Worm (Caenorhabditis elegans) whole organism, L1 larva: ENCODE results near the gene txdc-12.2.

Experiments
- C04F5.9 ChIP-seq: sonication (generic microtip); optimal IDR thresholded peaks from 2 replicates; lab custom pipeline; 2016; ENCODE audit warnings: missing genetic modification characterization, missing compliant biosample characterization
- C16A3.4 ChIP-seq: fragments of 150-350 bp; optimal IDR thresholded peaks from 2 replicates; lab custom pipeline; 2014; ENCODE audit warnings: missing biosample characterization, missing genetic modification characterization
- ceh-63 ChIP-seq: fragments of 200-800 bp; sonication (Bioruptor generic); optimal IDR thresholded peaks from 2 replicates; lab custom pipeline; 2018; ENCODE audit warnings: mild to moderate bottlenecking, missing genetic modification characterization, missing compliant biosample characterization
- ceh-8 ChIP-seq: fragments of 200-800 bp; sonication (Bioruptor generic); optimal IDR thresholded peaks from 2 replicates; lab custom pipeline; 2018; ENCODE audit warnings: mild to moderate bottlenecking, missing genetic modification characterization, moderate library complexity, missing compliant biosample characterization
- ceh-88 ChIP-seq: fragments of 200-800 bp; sonication (Bioruptor generic); IDR thresholded peaks from 2 replicates; pipeline ENCODE4 v1.3.6; 2022; ENCODE audit warnings: missing genetic modification characterization, missing compliant biosample characterization
- dpl-1 ChIP-seq, 3 experiments: fragments of 150-350 bp in 2 of 3; sonication (generic microtip) in 1 of 3; optimal IDR thresholded peaks; 2 replicates each; lab custom pipeline; 2014 to 2017; ENCODE audit warnings: missing biosample characterization in 3 of 3, missing genetic modification characterization in 3 of 3, missing genetic modification reagents in 3 of 3
- dsc-1 ChIP-seq: sonication (generic microtip); optimal IDR thresholded peaks from 2 replicates; lab custom pipeline; 2016; ENCODE audit warnings: mild to moderate bottlenecking, missing genetic modification characterization, missing compliant biosample characterization
- efl-1 ChIP-seq, 4 experiments: fragments of 150-350 bp; optimal IDR thresholded peaks in 3 of 4; peaks in 1 of 4; 1 replicate in 1 of 4; 2 replicates in 3 of 4; lab custom pipeline; 2014; ENCODE audit warnings: missing biosample characterization in 2 of 4, missing genetic modification characterization in 2 of 4, missing genetic modification reagents in 2 of 4
- egl-13 ChIP-seq: sonication (generic microtip); optimal IDR thresholded peaks from 2 replicates; lab custom pipeline; 2016; ENCODE audit warnings: missing genotype, missing genetic modification reagents, missing genetic modification characterization, missing compliant biosample characterization
- elt-3 ChIP-seq, 6 experiments: fragments of 150-350 bp in 1 of 6; sonication (generic microtip); optimal IDR thresholded peaks; 2 replicates each; lab custom pipeline; 2017 to 2018; ENCODE audit warnings: missing biosample characterization in 6 of 6, missing genetic modification characterization in 6 of 6, inconsistent platforms in 1 of 6
- ets-5 ChIP-seq: fragments of 200-800 bp; sonication (Bioruptor generic); IDR thresholded peaks from 2 replicates; pipeline ENCODE4 v1.3.6; 2022; ENCODE audit warnings: missing genetic modification characterization, missing compliant biosample characterization
- fkh-4 ChIP-seq: sonication (generic microtip); optimal IDR thresholded peaks from 2 replicates; lab custom pipeline; 2016; ENCODE audit warnings: missing compliant biosample characterization, missing genetic modification characterization, borderline replicate concordance
- irx-1 ChIP-seq: sonication (generic microtip); optimal IDR thresholded peaks from 2 replicates; lab custom pipeline; 2016; ENCODE audit warnings: missing genetic modification characterization, missing compliant biosample characterization
- isw-1 ChIP-seq: fragments of 200-800 bp; sonication (Bioruptor generic); IDR thresholded peaks from 2 replicates; pipeline ENCODE4 v1.3.6; 2022; ENCODE audit warnings: missing genetic modification characterization, missing compliant biosample characterization
- jun-1 ChIP-seq: fragments of 150-350 bp; optimal IDR thresholded peaks from 2 replicates; lab custom pipeline; 2014; ENCODE audit warnings: missing biosample characterization, missing genetic modification reagents, missing genetic modification characterization
- lin-14 ChIP-seq: fragments of 200-800 bp; sonication (Bioruptor generic); optimal IDR thresholded peaks from 2 replicates; lab custom pipeline; 2018; ENCODE audit warnings: mild to moderate bottlenecking, missing genetic modification characterization, moderate library complexity, missing compliant biosample characterization
- lin-15B ChIP-seq: fragments of 150-350 bp; sonication (generic microtip); optimal IDR thresholded peaks from 3 replicates; lab custom pipeline; 2014; ENCODE audit warnings: missing biosample characterization, missing genetic modification characterization
- lin-35 ChIP-seq, 2 experiments: fragments of 150-350 bp; optimal IDR thresholded peaks; 2 replicates each; lab custom pipeline; 2014; ENCODE audit warnings: missing biosample characterization in 2 of 2, missing genetic modification characterization in 2 of 2, missing genetic modification reagents in 2 of 2
- mep-1 ChIP-seq: fragments of 150-350 bp; optimal IDR thresholded peaks from 2 replicates; lab custom pipeline; 2014; ENCODE audit warnings: missing biosample characterization, missing genetic modification characterization
- nhr-11 ChIP-seq: fragments of 150-350 bp; optimal IDR thresholded peaks from 2 replicates; lab custom pipeline; 2014; ENCODE audit warnings: missing biosample characterization, missing genetic modification characterization
- nhr-19 ChIP-seq: fragments of 200-800 bp; sonication (Bioruptor generic); conservative IDR thresholded peaks from 2 replicates; pipeline ENCODE4 v1.3.6; 2022; ENCODE audit warnings: missing genetic modification characterization, missing compliant biosample characterization
- nhr-20 ChIP-seq: sonication (generic microtip); optimal IDR thresholded peaks from 2 replicates; lab custom pipeline; 2016; ENCODE audit warnings: mild to moderate bottlenecking, missing genetic modification characterization, missing compliant biosample characterization
- nhr-28 ChIP-seq: fragments of 150-350 bp; optimal IDR thresholded peaks from 2 replicates; lab custom pipeline; 2014; ENCODE audit warnings: missing biosample characterization, missing genetic modification characterization
- nhr-47 ChIP-seq: sonication (generic microtip); optimal IDR thresholded peaks from 2 replicates; lab custom pipeline; 2016; ENCODE audit warnings: mild to moderate bottlenecking, missing genetic modification characterization, moderate library complexity, missing compliant biosample characterization
- nhr-71 ChIP-seq: sonication (generic microtip); optimal IDR thresholded peaks from 2 replicates; lab custom pipeline; 2016; ENCODE audit warnings: mild to moderate bottlenecking, missing genetic modification characterization, moderate library complexity, missing compliant biosample characterization
- nhr-77 ChIP-seq: fragments of 150-350 bp; optimal IDR thresholded peaks from 2 replicates; lab custom pipeline; 2014; ENCODE audit warnings: missing biosample characterization, missing genetic modification characterization
- nhr-85 ChIP-seq: sonication (generic microtip); peaks from one replicate; lab custom pipeline; 2016; ENCODE audit warnings: missing genetic modification characterization, inconsistent platforms, missing compliant biosample characterization
- nhr-90 ChIP-seq: sonication (generic microtip); optimal IDR thresholded peaks from 2 replicates; lab custom pipeline; 2016; ENCODE audit warnings: mild to moderate bottlenecking, missing genetic modification characterization, missing compliant biosample characterization; ENCODE audit not compliant: poor library complexity
- snpc-4 ChIP-seq: fragments of 150-350 bp; optimal IDR thresholded peaks from 2 replicates; lab custom pipeline; 2014; ENCODE audit warnings: missing biosample characterization, missing genetic modification characterization
- snu-23 ChIP-seq: sonication (generic microtip); optimal IDR thresholded peaks from 2 replicates; lab custom pipeline; 2016; ENCODE audit warnings: missing genetic modification characterization, missing compliant biosample characterization
- sox-4 ChIP-seq: sonication (generic microtip); optimal IDR thresholded peaks from 2 replicates; lab custom pipeline; 2016; ENCODE audit warnings: missing genetic modification characterization, missing compliant biosample characterization
- sptf-1 ChIP-seq: fragments of 150-350 bp; optimal IDR thresholded peaks from 2 replicates; lab custom pipeline; 2014; ENCODE audit warnings: missing biosample characterization, missing genetic modification characterization
- sup-37 ChIP-seq: fragments of 200-800 bp; sonication (Bioruptor generic); optimal IDR thresholded peaks from 2 replicates; lab custom pipeline; 2018; ENCODE audit warnings: mild to moderate bottlenecking, missing genetic modification characterization, missing compliant biosample characterization
- tbx-2 ChIP-seq: sonication (generic microtip); optimal IDR thresholded peaks from 2 replicates; lab custom pipeline; 2016; ENCODE audit warnings: missing genetic modification characterization, missing compliant biosample characterization
- unc-130 ChIP-seq: fragments of 150-350 bp; optimal IDR thresholded peaks from 2 replicates; lab custom pipeline; 2017; ENCODE audit warnings: missing biosample characterization, missing genetic modification characterization, inconsistent platforms
- unc-86 ChIP-seq: sonication (generic microtip); optimal IDR thresholded peaks from 2 replicates; lab custom pipeline; 2016; ENCODE audit warnings: missing genetic modification characterization, missing compliant biosample characterization
- xbp-1 ChIP-seq: sonication (generic microtip); optimal IDR thresholded peaks from 2 replicates; lab custom pipeline; 2016; ENCODE audit warnings: missing genetic modification characterization, missing compliant biosample characterization
- zag-1 ChIP-seq: fragments of 150-350 bp; optimal IDR thresholded peaks from 2 replicates; lab custom pipeline; 2014; ENCODE audit warnings: missing biosample characterization, missing genetic modification characterization
- zip-4 ChIP-seq: fragments of 200-800 bp; sonication (Bioruptor generic); optimal IDR thresholded peaks from 2 replicates; lab custom pipeline; 2018; ENCODE audit warnings: mild to moderate bottlenecking, missing genetic modification characterization, moderate library complexity, missing compliant biosample characterization
- ztf-4 ChIP-seq: fragments of 150-350 bp; optimal IDR thresholded peaks from 2 replicates; lab custom pipeline; 2014; ENCODE audit warnings: missing biosample characterization, missing genetic modification characterization

The txdc-12.2 gene

DNA sequence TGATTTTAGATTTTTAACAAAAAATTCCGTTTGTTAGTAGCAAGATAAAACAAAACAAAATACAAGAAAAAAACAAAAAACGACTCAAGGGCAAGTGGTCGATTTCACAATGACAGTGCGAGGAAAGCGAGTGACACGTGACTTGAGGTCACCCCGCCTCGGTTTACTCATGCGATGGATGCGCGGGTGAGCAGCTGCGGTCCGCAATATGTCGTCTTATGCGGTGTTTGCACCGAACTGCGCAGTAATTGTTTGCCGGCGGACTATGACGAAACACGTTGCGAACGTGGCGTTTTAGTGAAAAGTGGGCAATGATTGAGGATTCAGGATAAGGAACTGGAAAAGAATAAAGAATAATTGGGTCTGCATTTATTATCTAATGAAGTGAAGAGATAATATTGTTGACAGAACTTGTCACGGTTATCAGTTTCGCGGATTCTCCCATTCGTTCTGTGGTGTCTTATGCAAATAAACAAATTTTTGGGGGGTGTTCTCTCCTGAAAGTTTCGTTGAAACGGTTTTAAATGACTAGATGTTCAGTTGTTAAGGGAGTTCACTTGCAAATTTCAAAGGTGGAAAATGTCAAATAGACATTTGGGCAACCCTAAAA lies 2.8 kb upstream of the txdc-12.2 start (continued):
- no peak for TF ChIP-seq sptf-1 (tag; lab: Kevin White, UChicago)
- TF ChIP-seq unc-130 (tag; lab: Kevin White, UChicago), result peak; percentile 44
- peak; percentile 20 for TF ChIP-seq nhr-77
- peak; percentile 74 for TF ChIP-seq unc-86 (tag; lab: Kevin White, UChicago)
- TF ChIP-seq xbp-1 (tag; lab: Kevin White, UChicago), result peak; percentile 80
- peak; percentile 14 for TF ChIP-seq jun-1 (tag; lab: Kevin White, UChicago)
- TF ChIP-seq zag-1 (tag; lab: Kevin White, UChicago), result no peak
- TF ChIP-seq dpl-1 (GFP tag; optimal IDR thresholded peaks at IDR 0.05; lab: Kevin White, UChicago), result peak; percentile 64 to 65 (median 64)
- TF ChIP-seq C16A3.4 (tag; lab: Kevin White, UChicago), result peak; percentile 75
- TF ChIP-seq lin-15B (tag; lab: Kevin White, UChicago), result peak; percentile 22
- peak; percentile 39; the same call in 1 of the 2 replicates for TF ChIP-seq ceh-88 (GFP tag; lab: Robert Waterston, UW)
- TF ChIP-seq zip-4, result peak; percentile 88
- peak; percentile 67 to 80 for TF ChIP-seq lin-35 (GFP tag; optimal IDR thresholded peaks at IDR 0.05; lab: Kevin White, UChicago)
- TF ChIP-seq egl-13 (tag; lab: Kevin White, UChicago), result peak; percentile 63
- peak; percentile 94 for TF ChIP-seq nhr-71 (tag; lab: Kevin White, UChicago)
- TF ChIP-seq C04F5.9 (tag; lab: Kevin White, UChicago), result peak; percentile 38
- TF ChIP-seq ceh-63, result no peak
- TF ChIP-seq tbx-2, result peak; percentile 81
- peak; percentile 59 for TF ChIP-seq sup-37
- TF ChIP-seq dsc-1 (tag; lab: Kevin White, UChicago), result peak; percentile 45
- TF ChIP-seq fkh-4 (tag; lab: Kevin White, UChicago), result no peak
- peak; percentile 47 for TF ChIP-seq ceh-8 (GFP tag; lab: Kevin White, UChicago)
- peak; percentile 70 for TF ChIP-seq irx-1 (tag; lab: Kevin White, UChicago)
- TF ChIP-seq snpc-4 (tag; lab: Kevin White, UChicago), result peak; percentile 71
- no peak for TF ChIP-seq nhr-11 (tag; lab: Kevin White, UChicago)

DNA sequence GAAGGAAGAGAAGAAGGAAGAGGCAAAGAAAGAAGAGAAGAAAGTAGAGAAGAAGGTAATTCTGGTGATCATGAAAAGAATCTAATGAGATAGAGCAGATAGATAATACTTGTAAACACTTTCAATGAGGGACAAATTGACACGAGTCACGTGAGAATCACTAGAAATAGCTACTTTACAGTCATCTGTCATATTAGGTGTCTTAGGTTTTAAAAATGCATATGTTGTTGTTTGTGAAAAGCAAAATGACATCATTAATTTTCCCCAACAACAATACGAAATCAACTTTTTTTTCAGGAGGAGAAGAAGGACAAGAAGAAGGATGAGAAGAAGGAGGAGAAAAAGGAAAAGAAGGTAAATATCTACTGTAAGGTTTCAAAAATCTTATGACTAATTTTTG lies 919 bp downstream of the txdc-12.2 start:
- TF ChIP-seq dsc-1 (tag; lab: Kevin White, UChicago), result peak; percentile 14
- TF ChIP-seq zip-4, result no peak
- peak; percentile 26 for TF ChIP-seq tbx-2
- TF ChIP-seq snu-23 (GFP tag; lab: Kevin White, UChicago), result peak; percentile 63
- peak; percentile 1 for TF ChIP-seq irx-1 (tag; lab: Kevin White, UChicago)
- TF ChIP-seq nhr-85 (tag; lab: Kevin White, UChicago), result peak; percentile 95
- TF ChIP-seq ztf-4, result no peak
- no peak for TF ChIP-seq jun-1 (tag; lab: Kevin White, UChicago)
- TF ChIP-seq elt-3 (tag; optimal IDR thresholded peaks at IDR 0.05; lab: Kevin White, UChicago), result peak in 1 of 6 experiments; percentile 43
- TF ChIP-seq lin-35 (GFP tag; optimal IDR thresholded peaks at IDR 0.05; lab: Kevin White, UChicago), result peak; percentile 6 to 40
- peak; percentile 71 for TF ChIP-seq nhr-20 (tag; lab: Kevin White, UChicago)
- peak; percentile 34; the same call in 1 of the 2 replicates for TF ChIP-seq nhr-19 (GFP tag; lab: Robert Waterston, UW)
- no peak for TF ChIP-seq isw-1 (GFP tag; lab: Robert Waterston, UW)
- no peak for TF ChIP-seq ets-5 (GFP tag; lab: Robert Waterston, UW)
- no peak for TF ChIP-seq nhr-28 (tag; lab: Kevin White, UChicago)
- peak; percentile 2 for TF ChIP-seq sox-4 (tag; lab: Kevin White, UChicago)
- TF ChIP-seq lin-14 (GFP tag; lab: Kevin White, UChicago), result peak; percentile 72
- TF ChIP-seq nhr-71 (tag; lab: Kevin White, UChicago), result peak; percentile 76
- TF ChIP-seq mep-1 (tag; lab: Kevin White, UChicago), result peak; percentile 50
- TF ChIP-seq nhr-47, result peak; percentile 5
- peak; percentile 27 for TF ChIP-seq nhr-90 (tag; lab: Kevin White, UChicago)
- TF ChIP-seq efl-1 (optimal IDR thresholded peaks at IDR 0.05; lab: Kevin White, UChicago), result no peak
- TF ChIP-seq efl-1 (GFP tag; optimal IDR thresholded peaks at IDR 0.05 in 1 of 2; lab: Kevin White, UChicago), result peak in 1 of 2 experiments; percentile 91
- TF ChIP-seq, all 84 proteins: peak for 16
